Worm (Caenorhabditis elegans): Measurements from ENCODE around the gene F52H3.6.

The F52H3.6 gene

DNA sequence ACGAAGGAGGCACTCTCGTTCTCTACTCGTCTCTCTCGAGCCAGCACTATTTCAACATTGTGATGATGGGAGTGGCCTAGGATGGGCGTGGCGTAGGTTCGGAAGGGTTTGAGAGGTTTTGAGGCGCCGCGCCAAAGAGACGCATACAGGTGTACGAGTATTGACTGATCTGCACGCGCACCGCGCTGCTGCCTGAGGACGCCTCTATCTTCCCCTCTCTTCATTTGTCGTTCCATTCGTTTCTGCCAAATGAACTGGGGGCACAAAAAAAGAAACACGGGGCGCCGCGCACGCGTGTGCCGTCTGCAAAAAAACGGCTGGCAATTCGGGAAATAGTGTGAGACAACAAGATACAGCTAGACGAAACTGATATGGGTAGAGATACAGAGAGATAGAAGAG, 12.2 kb downstream of the F52H3.6 start, which contains the start of gene lec-2:
Gene lec-2, minus strand, starts transcription at position 171 of the 400 bp plus-strand sequence.
- TF ChIP-seq nhr-25 (tag; optimal IDR thresholded peaks at IDR 0.05), result no peak
- TF ChIP-seq ama-1 (optimal IDR thresholded peaks at IDR 0.05), result no peak
- TF ChIP-seq sma-3 (GFP tag; optimal IDR thresholded peaks at IDR 0.05), result peak; percentile 10
- no peak for TF ChIP-seq elt-3 (tag; optimal IDR thresholded peaks at IDR 0.05)
- peak; percentile 36 for TF ChIP-seq sma-9 (GFP tag; optimal IDR thresholded peaks at IDR 0.05)
- no peak for TF ChIP-seq sma-9 (tag; optimal IDR thresholded peaks at IDR 0.05)
- TF ChIP-seq mdl-1 (tag; optimal IDR thresholded peaks at IDR 0.05), result peak; percentile 6 to 12
- peak; percentile 44 for TF ChIP-seq nhr-129 (tag; optimal IDR thresholded peaks at IDR 0.05)
- TF ChIP-seq ztf-11 (tag; optimal IDR thresholded peaks at IDR 0.05), result no peak
- TF ChIP-seq F13H6.1 (tag; optimal IDR thresholded peaks at IDR 0.05), result peak; percentile 40
- TF ChIP-seq lin-11 (tag; optimal IDR thresholded peaks at IDR 0.05), result peak; percentile 24

DNA sequence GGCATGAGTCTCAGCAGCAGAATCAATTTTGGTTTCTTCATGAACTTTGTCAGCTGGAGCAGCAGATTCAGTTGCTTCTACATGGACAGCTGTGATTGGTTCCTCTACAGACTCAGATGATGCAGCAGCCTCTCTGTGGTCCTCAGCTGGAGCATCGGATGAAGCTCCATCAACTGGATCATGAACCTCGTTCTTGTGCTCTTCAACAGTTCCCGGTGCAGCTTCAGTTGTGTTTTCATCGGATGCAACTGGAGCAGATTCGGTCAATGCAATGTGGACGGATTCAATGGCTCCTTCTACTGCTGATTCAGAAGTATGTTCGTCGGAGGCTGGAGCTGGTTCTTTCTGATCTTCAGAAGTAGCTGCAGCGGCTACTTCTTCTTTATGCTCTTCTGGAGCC, 13.8 kb downstream of the F52H3.6 start:
- no peak for TF ChIP-seq elt-3 (tag; optimal IDR thresholded peaks at IDR 0.05)
- no peak for TF ChIP-seq lin-13 (GFP tag; optimal IDR thresholded peaks at IDR 0.05)
- no peak for TF ChIP-seq sem-4 (tag; optimal IDR thresholded peaks at IDR 0.05)
- no peak for TF ChIP-seq F13H6.1 (tag; optimal IDR thresholded peaks at IDR 0.05)
- no peak for TF ChIP-seq ama-1 (optimal IDR thresholded peaks at IDR 0.05)
- TF ChIP-seq lin-39 (tag; optimal IDR thresholded peaks at IDR 0.05), result no peak
- TF ChIP-seq nhr-12 (tag; optimal IDR thresholded peaks at IDR 0.05), result no peak
- no peak for TF ChIP-seq nhr-11 (tag; optimal IDR thresholded peaks at IDR 0.05)
- no peak for TF ChIP-seq ztf-1 (GFP tag; conservative IDR thresholded peaks at IDR 0.05)
- TF ChIP-seq mbf-1 (tag; optimal IDR thresholded peaks at IDR 0.05), result no peak
- TF ChIP-seq ZK546.5 (tag; optimal IDR thresholded peaks at IDR 0.05), result no peak

DNA sequence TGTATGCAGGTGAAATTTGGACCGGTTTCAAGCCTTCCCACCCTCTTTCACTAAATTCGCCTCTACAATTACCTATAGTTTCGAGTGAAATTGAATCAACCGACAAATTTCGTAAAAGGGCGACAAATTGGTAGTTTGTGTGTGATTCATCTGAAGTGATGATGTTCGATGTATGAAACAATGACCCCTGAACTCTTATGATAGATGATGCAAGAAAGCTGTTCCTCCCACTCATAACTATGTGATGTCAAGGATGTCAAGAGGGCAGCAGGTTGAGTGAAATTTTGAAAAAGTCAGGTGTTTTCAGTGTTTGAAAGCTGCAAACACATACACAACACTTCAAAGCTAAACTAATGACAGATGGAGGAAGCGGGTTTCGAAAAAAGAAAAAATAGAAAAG, 15.7 kb downstream of the F52H3.6 start:
- TF ChIP-seq F13H6.1 (tag; optimal IDR thresholded peaks at IDR 0.05), result peak; percentile 23
- TF ChIP-seq ztf-11 (tag; optimal IDR thresholded peaks at IDR 0.05), result no peak
- TF ChIP-seq nhr-129 (tag; optimal IDR thresholded peaks at IDR 0.05), result peak; percentile 82
- no peak for TF ChIP-seq dmd-4 (tag; optimal IDR thresholded peaks at IDR 0.05)
- TF ChIP-seq mbf-1 (tag; optimal IDR thresholded peaks at IDR 0.05), result no peak
- no peak for TF ChIP-seq mdl-1 (tag; optimal IDR thresholded peaks at IDR 0.05)
- TF ChIP-seq R02D3.7 (tag; optimal IDR thresholded peaks at IDR 0.05), result no peak
- no peak for TF ChIP-seq peb-1 (tag; optimal IDR thresholded peaks at IDR 0.05)
- TF ChIP-seq C34F6.9 (tag; optimal IDR thresholded peaks at IDR 0.05), result no peak
- peak; percentile 42 for TF ChIP-seq sma-9 (GFP tag; optimal IDR thresholded peaks at IDR 0.05)
- TF ChIP-seq sma-9 (tag; optimal IDR thresholded peaks at IDR 0.05), result no peak
- TF ChIP-seq nhr-6 (tag; optimal IDR thresholded peaks at IDR 0.05), result no peak
- no peak for TF ChIP-seq elt-1 (tag; optimal IDR thresholded peaks at IDR 0.05)
- TF ChIP-seq zag-1 (tag; optimal IDR thresholded peaks at IDR 0.05), result no peak
- TF ChIP-seq egl-27 (tag; optimal IDR thresholded peaks at IDR 0.05), result no peak
- no peak for TF ChIP-seq lin-13 (GFP tag; optimal IDR thresholded peaks at IDR 0.05)
- no peak for TF ChIP-seq nhr-77 (tag; optimal IDR thresholded peaks at IDR 0.05)
- TF ChIP-seq unc-39 (tag; optimal IDR thresholded peaks at IDR 0.05), result no peak
- no peak for TF ChIP-seq ZK546.5 (tag; optimal IDR thresholded peaks at IDR 0.05)
- no peak for TF ChIP-seq nhr-10 (tag; optimal IDR thresholded peaks at IDR 0.05)
- TF ChIP-seq nhr-25 (tag; optimal IDR thresholded peaks at IDR 0.05), result peak; percentile 24
- TF ChIP-seq ama-1 (optimal IDR thresholded peaks at IDR 0.05), result no peak
- no peak for TF ChIP-seq Y55F3AM.14 (GFP tag; optimal IDR thresholded peaks at IDR 0.05)
- no peak for TF ChIP-seq nhr-12 (tag; optimal IDR thresholded peaks at IDR 0.05)
- TF ChIP-seq gmeb-1 (tag; optimal IDR thresholded peaks at IDR 0.05), result no peak
- no peak for TF ChIP-seq alr-1 (tag; optimal IDR thresholded peaks at IDR 0.05)
- no peak for TF ChIP-seq snpc-4 (tag; optimal IDR thresholded peaks at IDR 0.05)
- no peak for TF ChIP-seq fos-1 (tag; optimal IDR thresholded peaks at IDR 0.05)

DNA sequence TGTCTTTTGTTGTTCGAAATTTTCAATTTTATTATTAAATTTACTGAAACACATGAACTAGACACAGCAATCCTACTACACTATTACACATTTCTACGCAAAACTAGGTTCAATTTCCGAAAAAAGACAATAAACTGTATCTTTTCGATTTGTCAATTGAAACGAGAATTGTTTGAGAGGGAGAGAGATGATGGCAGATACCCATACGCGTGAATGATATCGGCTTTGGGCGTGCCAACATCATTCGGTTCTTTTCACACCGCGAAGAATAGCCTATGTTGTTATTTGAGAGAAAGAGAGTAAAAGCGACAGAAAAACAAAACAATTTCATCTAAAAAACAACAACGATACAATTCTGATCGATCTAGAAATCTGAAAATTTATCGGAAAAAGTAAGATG, 16.5 kb downstream of the F52H3.6 start:
- TF ChIP-seq sma-3 (GFP tag; optimal IDR thresholded peaks at IDR 0.05), result peak; percentile 43
- TF ChIP-seq sma-9 (GFP tag; optimal IDR thresholded peaks at IDR 0.05), result no peak
- no peak for TF ChIP-seq sma-9 (tag; optimal IDR thresholded peaks at IDR 0.05)
- TF ChIP-seq nhr-25 (tag; optimal IDR thresholded peaks at IDR 0.05), result peak; percentile 21

DNA sequence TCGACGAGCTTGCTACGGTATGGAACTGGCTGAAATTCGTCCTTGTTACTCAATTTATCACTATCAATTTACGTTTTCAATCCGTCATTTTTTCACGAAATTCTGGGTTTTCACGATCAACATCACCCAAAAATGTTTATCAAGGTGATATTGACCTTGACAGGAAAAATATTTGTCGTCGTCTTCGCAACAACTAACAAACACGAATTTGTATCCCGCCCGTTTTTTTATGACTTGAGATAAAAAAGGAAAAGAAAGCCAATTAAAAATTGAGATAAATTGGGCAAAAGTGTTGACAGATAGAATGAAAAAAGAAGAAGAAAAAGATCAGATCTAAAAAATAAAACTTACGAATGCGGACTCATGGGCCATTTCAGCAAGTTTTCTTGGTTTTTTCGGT, 17.3 kb downstream of the F52H3.6 start:
- TF ChIP-seq C34F6.9 (tag; optimal IDR thresholded peaks at IDR 0.05) (no peak), sma-9 (GFP tag; optimal IDR thresholded peaks at IDR 0.05) (no peak), sma-9 (tag; optimal IDR thresholded peaks at IDR 0.05) (no peak), nhr-25 (tag; optimal IDR thresholded peaks at IDR 0.05) (peak; percentile 70), nhr-11 (tag; optimal IDR thresholded peaks at IDR 0.05) (no peak), elt-1 (tag; optimal IDR thresholded peaks at IDR 0.05) (no peak), ama-1 (optimal IDR thresholded peaks at IDR 0.05) (no peak), F13H6.1 (tag; optimal IDR thresholded peaks at IDR 0.05) (no peak), ztf-4 (tag; optimal IDR thresholded peaks at IDR 0.05) (no peak)

Measured in whole organism, L2 larva.